1 fruit fly cellular context compared by ENCODE assay signal in the genomic region with DNA sequence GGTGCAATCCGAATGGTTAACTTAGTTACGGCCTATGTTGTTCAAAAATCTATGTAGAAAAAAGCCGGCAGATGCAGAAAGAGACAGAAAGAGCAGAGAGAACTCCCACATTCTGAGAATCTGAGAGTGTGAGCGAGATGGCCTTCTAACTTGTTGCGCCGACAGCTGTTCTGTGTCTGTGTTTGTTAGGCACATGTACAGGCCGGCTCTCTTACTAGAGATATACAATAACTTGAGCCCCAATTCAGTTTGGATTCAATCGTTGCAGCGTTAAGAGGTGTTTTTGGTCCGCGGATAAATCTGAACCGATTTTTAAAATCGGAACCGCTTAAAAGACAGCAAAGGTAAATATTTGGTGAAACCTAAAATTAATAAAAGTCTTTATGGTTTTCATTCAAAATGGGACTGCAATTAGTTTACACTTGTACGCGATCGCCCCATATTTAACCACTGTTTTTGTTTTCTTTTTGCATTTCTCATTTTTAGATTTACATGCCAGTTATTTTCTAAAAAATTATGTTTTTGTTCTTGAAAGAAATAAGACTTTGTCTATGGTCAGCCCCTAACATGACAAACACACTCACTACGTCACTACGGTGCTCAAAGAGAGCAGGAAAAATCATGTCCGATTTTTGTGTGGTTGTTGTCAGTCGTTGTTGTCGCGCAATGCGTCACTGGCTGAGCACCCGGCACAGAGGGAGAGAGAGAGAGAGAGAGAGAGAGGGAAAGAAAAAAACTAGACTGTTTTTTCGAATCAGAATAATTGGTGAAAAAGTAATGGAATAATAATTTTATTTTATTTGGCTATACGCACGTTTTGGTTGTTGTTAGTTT.
TF ChIP-seq lines count a peak whose summit lies in the region.

No protein-coding gene starts in this region.

TF ChIP-seq in whole organism, embryonic, 481 proteins besides CTCF, POLR2A, EP300 and RAD21 (continued from another document):
- no peak for TF ChIP-seq Oaz (GFP tag; IDR thresholded peaks at IDR 0.05; lab: Robert Waterston, UW)
- peak; percentile 72 for TF ChIP-seq Jarid2 (GFP tag; optimal IDR thresholded peaks at IDR 0.05; lab: Kevin White, UChicago)
- TF ChIP-seq Xrp1 (GFP tag; IDR thresholded peaks at IDR 0.05; lab: Robert Waterston, UW) = 0 out of 2 replicates have a peak, but pooled peaks have one; percentile 5
- peak; percentile 96 for TF ChIP-seq CG4360 (GFP tag; IDR thresholded peaks at IDR 0.05; lab: Robert Waterston, UW)
- peak; percentile 39; the same call in 1 of the 3 replicates for TF ChIP-seq CG6791 (GFP tag; IDR thresholded peaks at IDR 0.05; lab: Robert Waterston, UW; ENCODE audit: partially characterized antibody)
- TF ChIP-seq CG10321 (GFP tag; IDR thresholded peaks at IDR 0.05; lab: Robert Waterston, UW) = peak; percentile 94
- no peak for TF ChIP-seq chm (GFP tag; IDR thresholded peaks at IDR 0.05; lab: Robert Waterston, UW)
- TF ChIP-seq Antp (GFP tag; optimal IDR thresholded peaks at IDR 0.05; lab: Kevin White, UChicago) = no peak
- no peak for TF ChIP-seq CG7928 (GFP tag; optimal IDR thresholded peaks at IDR 0.05; lab: Kevin White, UChicago)
- TF ChIP-seq scrt (GFP tag; optimal IDR thresholded peaks at IDR 0.05; lab: Kevin White, UChicago) = peak; percentile 69
- no peak for TF ChIP-seq D19B (GFP tag; optimal IDR thresholded peaks at IDR 0.05; lab: Kevin White, UChicago)
- peak; percentile 10 for TF ChIP-seq shn (GFP tag; optimal IDR thresholded peaks at IDR 0.05; lab: Kevin White, UChicago)
- no peak for TF ChIP-seq ATbp (GFP tag; optimal IDR thresholded peaks at IDR 0.05; lab: Kevin White, UChicago)
- TF ChIP-seq CG15479 (GFP tag; optimal IDR thresholded peaks at IDR 0.05; lab: Kevin White, UChicago) = peak; percentile 24
- no peak for TF ChIP-seq CG6813 (GFP tag; optimal IDR thresholded peaks at IDR 0.05; lab: Kevin White, UChicago)
- peak; percentile 39; the same call in 1 of the 3 replicates for TF ChIP-seq z (GFP tag; IDR thresholded peaks at IDR 0.05; lab: Robert Waterston, UW)
- peak; percentile 66; the same call in 2 of the 3 replicates for TF ChIP-seq ci (GFP tag; IDR thresholded peaks at IDR 0.05; lab: Robert Waterston, UW)
- TF ChIP-seq kah (GFP tag; optimal IDR thresholded peaks at IDR 0.05; lab: Kevin White, UChicago) = peak; percentile 53
- no peak for TF ChIP-seq Fer2 (tag; optimal IDR thresholded peaks at IDR 0.05; lab: Kevin White, UChicago)
- TF ChIP-seq row (GFP tag; IDR thresholded peaks at IDR 0.05; lab: Robert Waterston, UW) = 0 out of 3 replicates have a peak, but pooled peaks have one; percentile 7
- TF ChIP-seq CG2678 (tag; optimal IDR thresholded peaks at IDR 0.05; lab: Kevin White, UChicago) = no peak
- TF ChIP-seq emc (GFP tag; optimal IDR thresholded peaks at IDR 0.05; lab: Kevin White, UChicago) = no peak
- peak; percentile 22; the same call in 1 of the 2 replicates for TF ChIP-seq amos (GFP tag; IDR thresholded peaks at IDR 0.05; lab: Robert Waterston, UW; ENCODE audit: partially characterized antibody)
- peak; percentile 67 to 79 for TF ChIP-seq Trl (optimal IDR thresholded peaks at IDR 0.05; lab: Kevin White, UChicago)
- TF ChIP-seq Trl (GFP tag; optimal IDR thresholded peaks at IDR 0.05; lab: Kevin White, UChicago) = no peak
- TF ChIP-seq CG11504 (tag; optimal IDR thresholded peaks at IDR 0.05; lab: Kevin White, UChicago) = peak; percentile 26
- TF ChIP-seq dati (GFP tag; IDR thresholded peaks at IDR 0.05; lab: Robert Waterston, UW) = no peak
- TF ChIP-seq Sox102F (GFP tag; optimal IDR thresholded peaks at IDR 0.05; lab: Kevin White, UChicago) = no peak
- no peak for TF ChIP-seq CG31224 (GFP tag; IDR thresholded peaks at IDR 0.05; lab: Robert Waterston, UW)
- TF ChIP-seq CG32767 (GFP tag; IDR thresholded peaks at IDR 0.05; lab: Robert Waterston, UW) = 0 out of 2 replicates have a peak, but pooled peaks have one; percentile 23
- TF ChIP-seq CG2712 (tag; optimal IDR thresholded peaks at IDR 0.05; lab: Kevin White, UChicago) = no peak
- peak; percentile 92 for TF ChIP-seq sens (GFP tag; lab: Kevin White, UChicago)
- no peak for TF ChIP-seq sc (optimal IDR thresholded peaks at IDR 0.05; lab: Kevin White, UChicago)
- no peak for TF ChIP-seq sc (GFP tag; optimal IDR thresholded peaks at IDR 0.05; lab: Kevin White, UChicago)
- no peak for TF ChIP-seq Spps (tag; optimal IDR thresholded peaks at IDR 0.05; lab: Kevin White, UChicago)
- no peak for TF ChIP-seq lov (optimal IDR thresholded peaks at IDR 0.05; lab: Kevin White, UChicago)
- no peak for TF ChIP-seq lov (GFP tag; IDR thresholded peaks at IDR 0.05; lab: Robert Waterston, UW)
- no peak for TF ChIP-seq Lim3 (GFP tag; IDR thresholded peaks at IDR 0.05; lab: Robert Waterston, UW)
- no peak for TF ChIP-seq CG2129 (GFP tag; IDR thresholded peaks at IDR 0.05; lab: Robert Waterston, UW; ENCODE audit: partially characterized antibody)
- no peak for TF ChIP-seq pnt (GFP tag; optimal IDR thresholded peaks at IDR 0.05; lab: Kevin White, UChicago)
- peak in 1 of 2 experiments; percentile 54 for TF ChIP-seq crp (GFP tag; optimal IDR thresholded peaks at IDR 0.05; lab: Kevin White, UChicago)
- TF ChIP-seq wdn (GFP tag; IDR thresholded peaks at IDR 0.05; lab: Robert Waterston, UW) = no peak
- TF ChIP-seq CG3163 (GFP tag; optimal IDR thresholded peaks at IDR 0.05; lab: Kevin White, UChicago) = peak; percentile 53
- peak; percentile 68 for TF ChIP-seq kay (GFP tag; optimal IDR thresholded peaks at IDR 0.05; lab: Kevin White, UChicago)
- TF ChIP-seq cad (GFP tag; optimal IDR thresholded peaks at IDR 0.05; lab: Kevin White, UChicago) = no peak
- 0 out of 2 replicates have a peak, but pooled peaks have one; percentile 6 for TF ChIP-seq aop (GFP tag; IDR thresholded peaks at IDR 0.05; lab: Robert Waterston, UW)
- no peak for TF ChIP-seq Kr (GFP tag; optimal IDR thresholded peaks at IDR 0.05; lab: Kevin White, UChicago)
- TF ChIP-seq CG9797 (GFP tag; optimal IDR thresholded peaks at IDR 0.05; lab: Kevin White, UChicago) = no peak
- TF ChIP-seq CG7786 (GFP tag; optimal IDR thresholded peaks at IDR 0.05; lab: Kevin White, UChicago) = no peak
- TF ChIP-seq br (optimal IDR thresholded peaks at IDR 0.05; lab: Kevin White, UChicago) = no peak
- TF ChIP-seq CG7372 (GFP tag; IDR thresholded peaks at IDR 0.05; lab: Robert Waterston, UW) = no peak
- no peak for TF ChIP-seq mirr (GFP tag; optimal IDR thresholded peaks at IDR 0.05; lab: Kevin White, UChicago)
- peak; percentile 83 for TF ChIP-seq CG1832 (GFP tag; optimal IDR thresholded peaks at IDR 0.05; lab: Kevin White, UChicago)
- TF ChIP-seq ato (GFP tag; IDR thresholded peaks at IDR 0.05; lab: Robert Waterston, UW; ENCODE audit: partially characterized antibody) = 0 out of 2 replicates have a peak, but pooled peaks have one; percentile 9
- peak; percentile 22; the same call in 1 of the 4 replicates for TF ChIP-seq chinmo (GFP tag; IDR thresholded peaks at IDR 0.05; lab: Robert Waterston, UW; ENCODE audit: partially characterized antibody)
- peak; percentile 88 for TF ChIP-seq Nf-YB (GFP tag; optimal IDR thresholded peaks at IDR 0.05; lab: Kevin White, UChicago)
- TF ChIP-seq cg (GFP tag; optimal IDR thresholded peaks at IDR 0.05; lab: Kevin White, UChicago) = peak; percentile 79
- TF ChIP-seq Nf-YA (GFP tag; IDR thresholded peaks at IDR 0.05; lab: Robert Waterston, UW) = peak; percentile 23; the same call in 1 of the 2 replicates
- TF ChIP-seq CG7357 (GFP tag; IDR thresholded peaks at IDR 0.05; lab: Robert Waterston, UW) = no peak
- no peak for TF ChIP-seq CG7556 (GFP tag; optimal IDR thresholded peaks at IDR 0.05; lab: Kevin White, UChicago)
- peak; percentile 64; the same call in 1 of the 3 replicates for TF ChIP-seq CG34422 (GFP tag; IDR thresholded peaks at IDR 0.05; lab: Robert Waterston, UW)
- peak; percentile 45; the same call in 1 of the 2 replicates for TF ChIP-seq bbx (GFP tag; IDR thresholded peaks at IDR 0.05; lab: Robert Waterston, UW; ENCODE audit: partially characterized antibody)
- no peak for TF ChIP-seq eve (GFP tag; optimal IDR thresholded peaks at IDR 0.05; lab: Kevin White, UChicago)
- 0 out of 2 replicates have a peak, but pooled peaks have one; percentile 11 for TF ChIP-seq crol (GFP tag; IDR thresholded peaks at IDR 0.05; lab: Robert Waterston, UW)
- peak; percentile 100 for TF ChIP-seq p53 (GFP tag; optimal IDR thresholded peaks at IDR 0.05; lab: Kevin White, UChicago)
- no peak for TF ChIP-seq oc (tag; optimal IDR thresholded peaks at IDR 0.05; lab: Kevin White, UChicago)
- TF ChIP-seq CG9932 (GFP tag; IDR thresholded peaks at IDR 0.05; lab: Robert Waterston, UW) = no peak
- TF ChIP-seq insv (GFP tag; optimal IDR thresholded peaks at IDR 0.05; lab: Kevin White, UChicago) = peak in 1 of 2 experiments; percentile 50
- TF ChIP-seq jigr1 (GFP tag; IDR thresholded peaks at IDR 0.05; lab: Robert Waterston, UW) = no peak
- TF ChIP-seq Side (GFP tag; optimal IDR thresholded peaks at IDR 0.05; lab: Kevin White, UChicago) = no peak
- TF ChIP-seq CG2199 (GFP tag; IDR thresholded peaks at IDR 0.05; lab: Robert Waterston, UW) = peak; percentile 76; the same call in 1 of the 3 replicates
- TF ChIP-seq ase (GFP tag; IDR thresholded peaks at IDR 0.05; lab: Robert Waterston, UW) = no peak
- TF ChIP-seq pros (GFP tag; optimal IDR thresholded peaks at IDR 0.05; lab: Kevin White, UChicago) = no peak
- no peak for TF ChIP-seq CG8290 (GFP tag; optimal IDR thresholded peaks at IDR 0.05; lab: Kevin White, UChicago)
- no peak for TF ChIP-seq CG8290 (tag; optimal IDR thresholded peaks at IDR 0.05; lab: Kevin White, UChicago)
- TF ChIP-seq da (GFP tag; optimal IDR thresholded peaks at IDR 0.05; lab: Kevin White, UChicago) = peak; percentile 50
- peak; percentile 14 for TF ChIP-seq bigmax (GFP tag; optimal IDR thresholded peaks at IDR 0.05; lab: Kevin White, UChicago)
- no peak for TF ChIP-seq stc (GFP tag; IDR thresholded peaks at IDR 0.05; lab: Robert Waterston, UW)
- peak; percentile 13 for TF ChIP-seq twi (tag; optimal IDR thresholded peaks at IDR 0.05; lab: Kevin White, UChicago)
- TF ChIP-seq hth (optimal IDR thresholded peaks at IDR 0.05; lab: Kevin White, UChicago) = no peak
- TF ChIP-seq CG6272 (GFP tag; IDR thresholded peaks at IDR 0.05; lab: Robert Waterston, UW) = no peak
- no peak for TF ChIP-seq CG7271 (tag; optimal IDR thresholded peaks at IDR 0.05; lab: Kevin White, UChicago)
- TF ChIP-seq HLH4C (GFP tag; IDR thresholded peaks at IDR 0.05; lab: Robert Waterston, UW; ENCODE audit: partially characterized antibody) = no peak
- TF ChIP-seq CG8924 (tag; optimal IDR thresholded peaks at IDR 0.05; lab: Kevin White, UChicago) = no peak
- TF ChIP-seq exex (tag; optimal IDR thresholded peaks at IDR 0.05; lab: Kevin White, UChicago) = no peak
- TF ChIP-seq Dref (GFP tag; IDR thresholded peaks at IDR 0.05; lab: Robert Waterston, UW) = no peak
- TF ChIP-seq CG10267 (tag; optimal IDR thresholded peaks at IDR 0.05; lab: Kevin White, UChicago) = no peak
TF ChIP-seq in whole organism, embryonic: peak in this region for 41.
